Fruit fly (Drosophila melanogaster): ENCODE results near the gene CG9799.

CG9799 gene

dm6 chr3R:13366561-13367518, 21.7 kb downstream of the CG9799 start, which contains the start of gene Elp6 (continued):
- TF ChIP-seq CG6854 (GFP tag; optimal IDR thresholded peaks at IDR 0.05) = peak; percentile 31
- TF ChIP-seq Hr4 (GFP tag; optimal IDR thresholded peaks at IDR 0.05) = peak; percentile 89
- peak; percentile 86 for TF ChIP-seq Sox14 (GFP tag; optimal IDR thresholded peaks at IDR 0.05)
- peak; percentile 29; the same call in 1 of the 2 replicates for TF ChIP-seq CG11294 (GFP tag; IDR thresholded peaks at IDR 0.05)
- peak; percentile 88 for TF ChIP-seq lz (GFP tag; optimal IDR thresholded peaks at IDR 0.05)
- peak; percentile 70 for TF ChIP-seq CG7368 (GFP tag; optimal IDR thresholded peaks at IDR 0.05)
- TF ChIP-seq CG8319 (GFP tag; optimal IDR thresholded peaks at IDR 0.05) = peak; percentile 78
- TF ChIP-seq CG9139 (GFP tag; optimal IDR thresholded peaks at IDR 0.05) = no peak
- peak; percentile 85 for TF ChIP-seq achi (GFP tag; optimal IDR thresholded peaks at IDR 0.05)
- TF ChIP-seq Eip75B (GFP tag; optimal IDR thresholded peaks at IDR 0.05) = peak; percentile 90
- peak; percentile 74 for TF ChIP-seq Lpt (GFP tag; optimal IDR thresholded peaks at IDR 0.05)

DNA sequence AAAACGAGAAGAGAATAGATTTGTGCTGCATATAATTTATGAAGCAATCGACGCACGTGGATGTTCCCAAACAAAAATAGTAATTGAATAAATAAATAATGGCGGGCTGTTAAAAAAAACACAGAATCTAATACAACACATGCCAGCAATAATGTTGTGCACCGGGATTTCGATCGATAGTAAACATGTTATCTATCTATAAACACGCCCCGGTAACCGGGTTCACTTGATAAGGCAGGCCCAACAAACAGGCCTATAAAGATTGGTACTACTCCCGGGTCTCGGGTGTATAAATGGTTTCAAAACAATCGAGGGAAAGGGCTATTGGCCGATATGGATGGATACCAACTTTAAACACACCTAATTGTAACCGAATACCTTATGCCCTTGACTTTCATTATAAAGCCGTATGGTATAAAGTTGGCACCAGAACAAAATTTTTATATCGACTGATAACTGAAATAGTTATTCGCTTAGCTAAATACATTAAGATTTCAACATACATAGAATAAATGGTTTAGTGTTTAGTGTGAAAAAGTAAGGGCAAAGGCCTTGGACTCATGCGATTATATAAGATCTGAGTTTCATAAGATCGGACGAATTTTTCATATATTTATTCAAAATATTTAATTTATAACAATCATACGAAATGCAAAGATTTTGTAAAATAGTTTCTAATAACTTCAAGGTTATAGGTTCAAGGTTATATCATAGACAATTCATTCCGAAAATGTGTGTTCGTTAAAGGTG, 22.7 kb downstream of the CG9799 start:
- TF ChIP-seq CG8632 (GFP tag; optimal IDR thresholded peaks at IDR 0.05) (peak; percentile 6), fd59A (GFP tag; optimal IDR thresholded peaks at IDR 0.05) (no peak), vri (GFP tag; optimal IDR thresholded peaks at IDR 0.05) (peak; percentile 45), CG8119 (GFP tag; IDR thresholded peaks at IDR 0.05) (no peak), Met (GFP tag; optimal IDR thresholded peaks at IDR 0.05) (no peak), Hr4 (GFP tag; optimal IDR thresholded peaks at IDR 0.05) (peak; percentile 2), dsx (GFP tag; optimal IDR thresholded peaks at IDR 0.05; ENCODE audit: poor library complexity, severe bottlenecking) (no peak), Lpt (GFP tag; optimal IDR thresholded peaks at IDR 0.05) (no peak), esn (GFP tag; optimal IDR thresholded peaks at IDR 0.05) (peak; percentile 7), CG6854 (GFP tag; optimal IDR thresholded peaks at IDR 0.05) (no peak), OdsH (GFP tag; optimal IDR thresholded peaks at IDR 0.05) (peak; percentile 5), svp (GFP tag) (no peak), fkh (GFP tag; optimal IDR thresholded peaks at IDR 0.05) (peak; percentile 68), acj6 (GFP tag; optimal IDR thresholded peaks at IDR 0.05) (peak; percentile 9), Hr39 (GFP tag; optimal IDR thresholded peaks at IDR 0.05) (no peak), Eip78C (GFP tag) (peak; percentile 48), CG7368 (GFP tag; optimal IDR thresholded peaks at IDR 0.05) (no peak), CG3919 (GFP tag; optimal IDR thresholded peaks at IDR 0.05) (no peak), CG32006 (GFP tag; optimal IDR thresholded peaks at IDR 0.05) (peak; percentile 51), CG10631 (GFP tag; optimal IDR thresholded peaks at IDR 0.05) (no peak), topi (GFP tag; optimal IDR thresholded peaks at IDR 0.05) (peak; percentile 20), CG34406 (GFP tag; optimal IDR thresholded peaks at IDR 0.05) (peak; percentile 23), Hr38 (GFP tag; optimal IDR thresholded peaks at IDR 0.05) (no peak)

- TF ChIP-seq Lpt (GFP tag; optimal IDR thresholded peaks at IDR 0.05) (peak; percentile 98), pdm3 (GFP tag; optimal IDR thresholded peaks at IDR 0.05) (peak; percentile 97), CG11294 (GFP tag; IDR thresholded peaks at IDR 0.05) (peak; percentile 85; the same call in 1 of the 2 replicates), Sox14 (GFP tag; optimal IDR thresholded peaks at IDR 0.05) (peak; percentile 96), CG9139 (GFP tag; optimal IDR thresholded peaks at IDR 0.05) (peak; percentile 90), lz (GFP tag; optimal IDR thresholded peaks at IDR 0.05) (peak; percentile 97), Blimp-1 (GFP tag; optimal IDR thresholded peaks at IDR 0.05) (peak; percentile 94), CG34406 (GFP tag; optimal IDR thresholded peaks at IDR 0.05) (peak; percentile 98), Hr39 (GFP tag; optimal IDR thresholded peaks at IDR 0.05) (peak; percentile 96), Sox15 (GFP tag; optimal IDR thresholded peaks at IDR 0.05) (peak; percentile 96), CG10669 (GFP tag; optimal IDR thresholded peaks at IDR 0.05) (peak; percentile 96), Eip78C (GFP tag) (peak; percentile 100), dac (GFP tag; optimal IDR thresholded peaks at IDR 0.05) (peak; percentile 95), CG8319 (GFP tag; optimal IDR thresholded peaks at IDR 0.05) (peak; percentile 97), CG3032 (tag; optimal IDR thresholded peaks at IDR 0.05) (peak; percentile 94), CG6808 (GFP tag; optimal IDR thresholded peaks at IDR 0.05) (peak; percentile 95), fd59A (GFP tag; optimal IDR thresholded peaks at IDR 0.05) (peak; percentile 92), ss (GFP tag; optimal IDR thresholded peaks at IDR 0.05) (peak; percentile 83 to 93), Hr4 (GFP tag; optimal IDR thresholded peaks at IDR 0.05) (peak; percentile 98), vri (GFP tag; optimal IDR thresholded peaks at IDR 0.05) (peak; percentile 87), acj6 (GFP tag; optimal IDR thresholded peaks at IDR 0.05) (peak; percentile 98), esn (GFP tag; optimal IDR thresholded peaks at IDR 0.05) (peak; percentile 99), Met (GFP tag; optimal IDR thresholded peaks at IDR 0.05) (peak; percentile 97), CG3919 (GFP tag; optimal IDR thresholded peaks at IDR 0.05) (peak; percentile 98), svp (GFP tag) (peak; percentile 100), Eip75B (GFP tag; optimal IDR thresholded peaks at IDR 0.05) (peak; percentile 97)
Observed at dm6 chr3R:13364175-13365174, 24.0 kb downstream of the CG9799 start, which contains the start of gene Dic1. Dic1 (plus strand) TSS chr3R:13364938.
